Worm (Caenorhabditis elegans) whole organism, L1 larva: ENCODE measurements around the gene F53F8.4.

ENCODE experiments used
- ama-1 ChIP-seq: fragments of 150-350 bp; optimal IDR thresholded peaks from 2 replicates; lab custom pipeline; 2014
- elt-3 ChIP-seq, 6 experiments: fragments of 150-350 bp in 1 of 6; sonication (generic microtip); optimal IDR thresholded peaks; 2 replicates each; lab custom pipeline; 2017 to 2018; ENCODE audit warnings: missing biosample characterization in 6 of 6, missing genetic modification characterization in 6 of 6, inconsistent platforms in 1 of 6
- lin-35 ChIP-seq, 2 experiments: fragments of 150-350 bp; optimal IDR thresholded peaks; 2 replicates each; lab custom pipeline; 2014; ENCODE audit warnings: missing biosample characterization in 2 of 2, missing genetic modification characterization in 2 of 2, missing genetic modification reagents in 2 of 2
- nhr-71 ChIP-seq: sonication (generic microtip); optimal IDR thresholded peaks from 2 replicates; lab custom pipeline; 2016; ENCODE audit warnings: mild to moderate bottlenecking, missing genetic modification characterization, moderate library complexity, missing compliant biosample characterization
- nhr-76 ChIP-seq: sonication (generic microtip); optimal IDR thresholded peaks from 2 replicates; lab custom pipeline; 2017; ENCODE audit warnings: missing biosample characterization, missing genetic modification characterization
- nhr-85 ChIP-seq: sonication (generic microtip); peaks from one replicate; lab custom pipeline; 2016; ENCODE audit warnings: missing genetic modification characterization, inconsistent platforms, missing compliant biosample characterization
- snpc-4 ChIP-seq: fragments of 150-350 bp; optimal IDR thresholded peaks from 2 replicates; lab custom pipeline; 2014; ENCODE audit warnings: missing biosample characterization, missing genetic modification characterization
- sox-4 ChIP-seq: sonication (generic microtip); optimal IDR thresholded peaks from 2 replicates; lab custom pipeline; 2016; ENCODE audit warnings: missing genetic modification characterization, missing compliant biosample characterization
- tbx-2 ChIP-seq: sonication (generic microtip); optimal IDR thresholded peaks from 2 replicates; lab custom pipeline; 2016; ENCODE audit warnings: missing genetic modification characterization, missing compliant biosample characterization
- unc-62 ChIP-seq: fragments of 150-350 bp; optimal IDR thresholded peaks from 2 replicates; lab custom pipeline; 2014; ENCODE audit warnings: missing biosample characterization, missing genetic modification reagents, missing genetic modification characterization
- ztf-4 ChIP-seq: fragments of 150-350 bp; optimal IDR thresholded peaks from 2 replicates; lab custom pipeline; 2014; ENCODE audit warnings: missing biosample characterization, missing genetic modification characterization

DNA sequence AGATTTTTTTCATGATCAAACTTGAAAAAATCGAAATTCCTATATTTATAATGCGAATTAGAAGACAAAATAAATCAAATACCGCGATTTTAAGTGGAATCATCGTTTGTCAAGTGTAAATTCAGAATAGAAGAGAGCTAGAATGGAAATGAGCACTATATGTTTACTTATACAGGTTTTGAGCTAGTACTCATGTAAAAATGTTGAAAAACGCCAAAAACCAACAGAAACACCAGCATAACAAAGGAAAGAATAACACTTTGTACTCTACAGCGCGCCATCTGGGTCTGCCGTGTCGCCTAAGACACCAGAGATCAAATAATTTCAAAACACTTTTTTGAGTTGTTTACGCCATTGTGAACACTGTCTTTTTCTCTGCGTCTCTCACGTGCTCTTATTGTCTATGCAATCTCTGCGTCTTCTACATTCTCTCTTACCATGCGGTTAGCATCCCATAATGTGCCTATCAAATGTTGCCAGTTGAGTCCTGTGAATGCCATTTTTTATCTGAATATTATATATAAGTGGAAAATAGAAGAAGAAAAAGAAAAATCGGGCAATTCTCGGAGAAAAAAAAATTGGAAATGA, 37.4 kb upstream of the F53F8.4 start, which contains the start of gene ipla-3:
- TF ChIP-seq nhr-85 (tag; lab: Kevin White, UChicago) (peak; percentile 58), unc-62 (no peak), elt-3 (tag; optimal IDR thresholded peaks at IDR 0.05; lab: Kevin White, UChicago) (no peak), ztf-4 (tag; lab: Kevin White, UChicago) (peak; percentile 10), snpc-4 (tag; lab: Kevin White, UChicago) (peak; percentile 18), tbx-2 (no peak), nhr-76 (no peak), sox-4 (tag; lab: Kevin White, UChicago) (no peak), ama-1 (no peak), lin-35 (GFP tag; optimal IDR thresholded peaks at IDR 0.05; lab: Kevin White, UChicago) (peak; percentile 20 to 60), nhr-71 (tag; lab: Kevin White, UChicago) (peak; percentile 68)
